Fruit fly (Drosophila melanogaster) whole organism, wandering third instar larva: ENCODE results near the gene Ccdc114.

Experiments
- CG32264 ChIP-seq: fragments of 200-800 bp; sonication (Bioruptor generic); optimal IDR thresholded peaks from 2 replicates; lab custom pipeline; 2016; ENCODE audit warnings: missing biosample characterization, missing genetic modification characterization
- CG9705 ChIP-seq: fragments of 200-800 bp; sonication (Bioruptor generic); optimal IDR thresholded peaks from 2 replicates; lab custom pipeline; 2018; ENCODE audit warnings: missing biosample characterization, mild to moderate bottlenecking, missing genetic modification characterization
- Dif ChIP-seq: fragments of 200-275, 200-300 bp; sonication (Bioruptor generic); optimal IDR thresholded peaks from 2 replicates; lab custom pipeline; 2018; ENCODE audit warnings: missing biosample characterization, missing genetic modification characterization; ENCODE audit not compliant: partially characterized antibody
- GATAd ChIP-seq: sonication (Bioruptor generic); optimal IDR thresholded peaks from 2 replicates; lab custom pipeline; 2016; ENCODE audit warnings: missing biosample characterization, missing genetic modification characterization
- HLH106 ChIP-seq: fragments of 200-800 bp; optimal IDR thresholded peaks from 3 replicates; lab custom pipeline; 2019; ENCODE audit warnings: missing biosample characterization, mild to moderate bottlenecking, missing genetic modification characterization, moderate library complexity
- Hr78 ChIP-seq: fragments of >200 bp; optimal IDR thresholded peaks from 2 replicates; lab custom pipeline; 2017; ENCODE audit warnings: missing biosample characterization, missing genetic modification characterization
- Hr83 ChIP-seq: fragments of 200-300 bp; sonication (Bioruptor generic); optimal IDR thresholded peaks from 2 replicates; lab custom pipeline; 2016; ENCODE audit warnings: missing biosample characterization, mild to moderate bottlenecking, missing genetic modification characterization, moderate library complexity; ENCODE audit not compliant: poor library complexity, severe bottlenecking
- Jra ChIP-seq: sonication (Bioruptor generic); optimal IDR thresholded peaks from 2 replicates; lab custom pipeline; 2016; ENCODE audit warnings: missing biosample characterization, missing genetic modification characterization
- Mio ChIP-seq: sonication (Bioruptor generic); optimal IDR thresholded peaks from 2 replicates; lab custom pipeline; 2016; ENCODE audit warnings: missing biosample characterization, missing genetic modification characterization
- Myc ChIP-seq: fragments of >200 bp; optimal IDR thresholded peaks from 2 replicates; lab custom pipeline; 2017
- N ChIP-seq: fragments of >200 bp; optimal IDR thresholded peaks from 2 replicates; lab custom pipeline; 2018; ENCODE audit warnings: missing biosample characterization, missing external identifiers, missing genetic modification characterization
- OdsH ChIP-seq: fragments of 200-800 bp; sonication (Bioruptor generic); optimal IDR thresholded peaks from 2 replicates; lab custom pipeline; 2016; ENCODE audit warnings: missing biosample characterization, mild to moderate bottlenecking, missing genetic modification characterization
- Rel ChIP-seq, 2 experiments: fragments of 200-800 bp; sonication (Bioruptor generic) in 1 of 2; optimal IDR thresholded peaks; 2 replicates in 1 of 2; 3 replicates in 1 of 2; lab custom pipeline; 2016 to 2019; ENCODE audit warnings: mild to moderate bottlenecking in 2 of 2, missing biosample characterization in 2 of 2, missing genetic modification characterization in 2 of 2, moderate library complexity in 1 of 2
- Sp1 ChIP-seq: fragments of 200-800 bp; sonication (Bioruptor generic); optimal IDR thresholded peaks from 3 replicates; lab custom pipeline; 2019; ENCODE audit warnings: missing biosample characterization, mild to moderate bottlenecking, missing genetic modification characterization, moderate library complexity
- br ChIP-seq: fragments of 200-800 bp; sonication (Bioruptor generic); optimal IDR thresholded peaks from 2 replicates; lab custom pipeline; 2016; ENCODE audit warnings: missing biosample characterization, missing genetic modification characterization
- brk ChIP-seq: fragments of 200-800 bp; sonication (Bioruptor generic); optimal IDR thresholded peaks from 2 replicates; lab custom pipeline; 2016; ENCODE audit warnings: missing biosample characterization, mild to moderate bottlenecking, missing genetic modification characterization
- dl ChIP-seq, 2 experiments: fragments of 175-275, 200-275 bp in 1 of 2; fragments of 200-275 bp in 1 of 2; sonication (Bioruptor generic); optimal IDR thresholded peaks; lab custom pipeline; 2018; ENCODE audit warnings: mild to moderate bottlenecking in 2 of 2, missing biosample characterization in 2 of 2, missing genetic modification characterization in 2 of 2, moderate library complexity in 2 of 2; ENCODE audit not compliant: partially characterized antibody in 2 of 2, insufficient read depth in 1 of 2
- dmrt93B ChIP-seq: fragments of 200-800 bp; sonication (Bioruptor generic); optimal IDR thresholded peaks from 2 replicates; lab custom pipeline; 2018; ENCODE audit warnings: missing biosample characterization, mild to moderate bottlenecking, missing genetic modification characterization
- ey ChIP-seq: fragments of 200-800 bp; sonication (Bioruptor generic); optimal IDR thresholded peaks from 2 replicates; lab custom pipeline; 2016; ENCODE audit warnings: missing biosample characterization, missing genetic modification characterization
- foxo ChIP-seq, 2 experiments: fragments of 200-800 bp; sonication (Bioruptor generic); optimal IDR thresholded peaks; 2 replicates in 1 of 2; 3 replicates in 1 of 2; lab custom pipeline; 2016 to 2017; ENCODE audit warnings: missing biosample characterization in 2 of 2, missing genetic modification characterization in 2 of 2
- fru ChIP-seq: fragments of 200-800 bp; sonication (Bioruptor generic); optimal IDR thresholded peaks from 3 replicates; lab custom pipeline; 2016; ENCODE audit warnings: missing biosample characterization, mild to moderate bottlenecking, missing genetic modification characterization
- h ChIP-seq: fragments of 200-800 bp; sonication (Bioruptor generic); optimal IDR thresholded peaks from 3 replicates; lab custom pipeline; 2016; ENCODE audit warnings: missing biosample characterization, mild to moderate bottlenecking, missing genetic modification characterization
- pan ChIP-seq: fragments of >200 bp; optimal IDR thresholded peaks from 2 replicates; lab custom pipeline; 2017
- psq ChIP-seq: fragments of 200-800 bp; sonication (Bioruptor generic); optimal IDR thresholded peaks from 3 replicates; lab custom pipeline; 2017; ENCODE audit warnings: missing biosample characterization, mild to moderate bottlenecking, missing genetic modification characterization, moderate library complexity
- rgr ChIP-seq: fragments of 200-800 bp; sonication (Bioruptor generic); optimal IDR thresholded peaks from 3 replicates; lab custom pipeline; 2016; ENCODE audit warnings: missing biosample characterization, mild to moderate bottlenecking, missing genetic modification characterization
- sage ChIP-seq: fragments of 200-800 bp; sonication (Bioruptor generic); optimal IDR thresholded peaks from 2 replicates; lab custom pipeline; 2016; ENCODE audit warnings: missing biosample characterization, mild to moderate bottlenecking, missing genetic modification characterization
- sv ChIP-seq: fragments of 200-800 bp; sonication (Bioruptor generic); optimal IDR thresholded peaks from 3 replicates; lab custom pipeline; 2016; ENCODE audit warnings: missing biosample characterization, missing genetic modification characterization
- tai ChIP-seq: sonication (Bioruptor generic); optimal IDR thresholded peaks from 2 replicates; lab custom pipeline; 2016; ENCODE audit warnings: missing biosample characterization, missing genetic modification characterization
- usp ChIP-seq: fragments of >200 bp; optimal IDR thresholded peaks from 2 replicates; lab custom pipeline; 2017; ENCODE audit warnings: missing biosample characterization, missing genetic modification characterization
- woc ChIP-seq: sonication (Bioruptor generic); optimal IDR thresholded peaks from 2 replicates; lab custom pipeline; 2016; ENCODE audit warnings: missing biosample characterization, mild to moderate bottlenecking, missing genetic modification characterization

Ccdc114 gene

DNA sequence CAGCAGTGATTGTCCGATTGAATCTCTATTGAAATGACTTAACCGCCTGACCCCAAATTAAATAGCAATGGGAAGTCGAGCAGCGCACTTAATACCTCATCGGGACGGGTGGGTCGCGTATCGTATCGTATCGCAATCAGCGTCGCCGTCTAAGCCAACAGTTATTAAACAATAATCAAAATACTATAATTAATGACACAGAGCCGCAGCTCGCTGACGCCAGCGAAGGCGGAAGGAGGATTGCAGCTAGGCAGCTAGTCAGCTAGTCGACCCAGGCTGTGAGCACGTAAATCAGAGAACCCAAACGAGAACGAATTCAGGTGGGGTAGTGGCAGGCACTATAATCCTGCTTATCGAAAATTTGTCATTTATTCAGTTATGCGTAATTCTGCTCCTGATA is 15.6 kb downstream of the Ccdc114 start, which contains the start of gene NPF:
Gene NPF, plus strand, starts transcription at position 301 of the 400 bp plus-strand sequence.
- no peak for TF ChIP-seq psq (GFP tag; lab: Kevin White, UChicago)
- TF ChIP-seq Myc (lab: Kevin White, UChicago): no peak
- no peak for TF ChIP-seq Dif (GFP tag; lab: Kevin White, UChicago)
- no peak for TF ChIP-seq Rel (GFP tag; optimal IDR thresholded peaks at IDR 0.05; lab: Kevin White, UChicago)
- TF ChIP-seq Rel (tag; optimal IDR thresholded peaks at IDR 0.05; lab: Kevin White, UChicago): no peak
- TF ChIP-seq dmrt93B: no peak
- no peak for TF ChIP-seq foxo (GFP tag; optimal IDR thresholded peaks at IDR 0.05; lab: Kevin White, UChicago)
- TF ChIP-seq HLH106: no peak
- TF ChIP-seq pan: no peak
- TF ChIP-seq usp (GFP tag; lab: Kevin White, UChicago): no peak
- TF ChIP-seq Hr83 (GFP tag; lab: Kevin White, UChicago): no peak
- TF ChIP-seq sage (GFP tag; lab: Kevin White, UChicago): no peak
- no peak for TF ChIP-seq N (GFP tag; lab: Kevin White, UChicago)
- TF ChIP-seq br (GFP tag; lab: Kevin White, UChicago): no peak
- no peak for TF ChIP-seq Hr78 (GFP tag; lab: Kevin White, UChicago)
- TF ChIP-seq GATAd (GFP tag; lab: Kevin White, UChicago): no peak
- no peak for TF ChIP-seq Mio
- TF ChIP-seq fru (GFP tag; lab: Kevin White, UChicago): no peak

DNA sequence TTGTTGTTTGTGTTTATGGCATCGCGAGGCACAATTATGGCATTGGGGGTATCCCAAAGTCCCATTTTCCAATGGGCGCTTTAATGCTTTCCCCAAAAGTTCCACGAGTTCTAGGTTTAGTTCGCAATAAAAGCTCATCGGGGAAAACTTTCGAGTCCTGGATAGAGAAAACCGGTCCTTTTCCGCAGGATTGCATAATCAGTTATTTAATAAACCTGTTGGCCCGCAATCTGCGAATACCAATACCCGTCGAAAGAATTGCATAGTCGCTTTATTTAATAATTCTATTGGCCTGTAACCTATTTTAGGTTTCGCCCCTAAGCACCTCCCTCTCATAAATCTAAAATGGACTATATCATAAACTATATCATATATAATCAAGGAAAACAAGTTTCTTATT is 18.6 kb downstream of the Ccdc114 start:
- no peak for TF ChIP-seq rgr (GFP tag; lab: Kevin White, UChicago)
- no peak for TF ChIP-seq tai
- TF ChIP-seq CG32264 (GFP tag; lab: Kevin White, UChicago): no peak
- no peak for TF ChIP-seq usp (GFP tag; lab: Kevin White, UChicago)
- TF ChIP-seq HLH106: no peak
- TF ChIP-seq Hr83 (GFP tag; lab: Kevin White, UChicago): no peak
- TF ChIP-seq N (GFP tag; lab: Kevin White, UChicago): no peak
- no peak for TF ChIP-seq br (GFP tag; lab: Kevin White, UChicago)
- TF ChIP-seq OdsH: no peak
- no peak for TF ChIP-seq psq (GFP tag; lab: Kevin White, UChicago)
- no peak for TF ChIP-seq ey (GFP tag; lab: Kevin White, UChicago)
- no peak for TF ChIP-seq Mio

DNA sequence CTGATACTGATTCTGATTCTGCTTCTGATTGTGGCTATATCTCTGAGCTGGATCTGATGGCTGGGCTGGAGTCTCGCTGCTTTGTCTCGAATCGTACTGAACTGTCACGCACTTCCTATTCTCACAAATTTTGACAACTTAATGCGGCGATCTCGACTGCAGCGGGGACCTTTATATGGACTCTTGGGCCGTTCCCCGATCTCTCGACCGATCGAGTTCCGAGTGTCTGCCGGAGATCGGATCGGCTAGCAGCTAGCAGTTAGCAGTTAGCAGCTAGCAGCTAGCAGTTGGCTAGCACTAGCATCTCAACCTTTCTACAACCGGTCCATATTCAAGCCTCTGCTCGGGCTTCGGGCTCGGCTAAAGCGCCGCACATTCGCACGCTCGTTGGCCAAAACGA is 19.8 kb downstream of the Ccdc114 start, which contains the start of gene CG10345:
Gene CG10345, minus strand, starts transcription at position 147 of the 400 bp plus-strand sequence.
- TF ChIP-seq brk (GFP tag; lab: Kevin White, UChicago): no peak
- no peak for TF ChIP-seq fru (GFP tag; lab: Kevin White, UChicago)
- TF ChIP-seq Dif (GFP tag; lab: Kevin White, UChicago): no peak
- TF ChIP-seq sv (GFP tag; lab: Kevin White, UChicago): no peak
- no peak for TF ChIP-seq dl (GFP tag; optimal IDR thresholded peaks at IDR 0.05; lab: Kevin White, UChicago; ENCODE audit: insufficient read depth in 1 of 2, partially characterized antibody in 2 of 2)
- no peak for TF ChIP-seq GATAd (GFP tag; lab: Kevin White, UChicago)
- TF ChIP-seq woc: no peak

DNA sequence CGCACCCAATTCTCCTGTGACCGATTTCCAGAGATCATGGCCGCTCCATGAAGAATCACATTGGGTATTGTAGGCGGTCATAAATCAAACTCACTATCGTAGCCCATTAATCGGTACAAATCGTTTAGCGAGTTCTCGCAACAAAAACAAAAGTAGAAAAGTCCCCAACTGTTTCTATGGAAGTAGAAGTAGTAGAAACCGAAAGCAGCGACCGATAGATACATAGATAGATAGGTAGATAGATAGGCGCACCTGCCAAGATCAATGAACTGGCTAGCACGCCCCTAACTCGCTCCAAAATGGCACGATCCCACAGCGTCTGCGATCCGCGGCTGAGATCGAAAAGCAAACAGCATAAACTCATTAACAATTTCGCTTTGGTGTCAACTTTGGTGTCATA is 23.8 kb downstream of the Ccdc114 start:
- TF ChIP-seq sage (GFP tag; lab: Kevin White, UChicago) (no peak), HLH106 (no peak), tai (no peak), Sp1 (no peak), Dif (GFP tag; lab: Kevin White, UChicago) (no peak), Hr83 (GFP tag; lab: Kevin White, UChicago) (no peak), sv (GFP tag; lab: Kevin White, UChicago) (no peak), CG9705 (GFP tag; lab: Kevin White, UChicago) (no peak), rgr (GFP tag; lab: Kevin White, UChicago) (no peak), Hr78 (GFP tag; lab: Kevin White, UChicago) (no peak), dmrt93B (no peak), Mio (no peak)

DNA sequence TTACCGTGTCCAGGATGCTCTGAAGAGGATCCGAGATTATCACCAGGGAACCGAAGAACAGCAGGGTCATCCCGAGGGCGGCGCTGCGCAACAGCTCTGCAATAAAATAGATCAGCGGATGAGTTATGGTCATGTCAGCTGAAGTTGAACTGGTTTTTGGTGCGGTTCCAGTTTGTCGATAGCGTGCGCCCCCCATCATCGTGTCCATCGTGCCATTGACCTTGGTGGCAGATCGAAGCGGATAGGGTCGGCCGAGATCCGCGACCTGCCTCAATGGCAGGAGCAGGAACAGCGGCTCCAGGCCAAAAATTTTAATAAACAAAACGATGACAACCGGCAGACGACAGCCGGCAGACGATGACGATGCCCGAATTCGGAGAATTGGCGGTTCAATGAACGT is 24.9 kb downstream of the Ccdc114 start:
- no peak for TF ChIP-seq Jra (GFP tag; lab: Kevin White, UChicago)
- no peak for TF ChIP-seq sage (GFP tag; lab: Kevin White, UChicago)
- no peak for TF ChIP-seq rgr (GFP tag; lab: Kevin White, UChicago)
- TF ChIP-seq h (GFP tag; lab: Kevin White, UChicago): no peak
- no peak for TF ChIP-seq woc
